Worm (Caenorhabditis elegans): ENCODE results near the gene R12C12.10.
"Not testable (repeated sequence)": the region's sequence is repeated elsewhere in the genome, so short reads cannot be mapped to it uniquely, and the experiment has no call there.

- not testable (repeated sequence) for TF ChIP-seq C06A6.2 (GFP tag; conservative IDR thresholded peaks at IDR 0.05); sea-2 (GFP tag; IDR thresholded peaks at IDR 0.05); ceh-100 (GFP tag; IDR thresholded peaks at IDR 0.05); hlh-12 (tag; optimal IDR thresholded peaks at IDR 0.05); pha-4 (tag; optimal IDR thresholded peaks at IDR 0.05); F55B11.4 (tag; optimal IDR thresholded peaks at IDR 0.05; ENCODE audit: borderline replicate concordance, insufficient read depth); snpc-4 (GFP tag; optimal IDR thresholded peaks at IDR 0.05); snpc-4 (tag; optimal IDR thresholded peaks at IDR 0.05); K12H6.12 (tag; optimal IDR thresholded peaks at IDR 0.05); dpl-1 (GFP tag; optimal IDR thresholded peaks at IDR 0.05); F49E8.2 (tag; optimal IDR thresholded peaks at IDR 0.05; ENCODE audit: insufficient read depth)
These were observed 11.5 kb upstream of the R12C12.10 start for ce11 chrII:6054561-6054960.
